Worm (Caenorhabditis elegans) whole organism, dauer: ENCODE results near the gene mff-1.

Experiments
- unc-62 ChIP-seq: sonication (generic microtip); optimal IDR thresholded peaks from 2 replicates; lab custom pipeline; 2017; ENCODE audit warnings: missing biosample characterization, missing genetic modification reagents, missing genetic modification characterization

Gene mff-1

ce11 chrX:12987119-12987518 is at the start of gene mff-1:
TSS of gene mff-1 (minus strand) at chrX:12987219.
- no peak for TF ChIP-seq unc-62

DNA sequence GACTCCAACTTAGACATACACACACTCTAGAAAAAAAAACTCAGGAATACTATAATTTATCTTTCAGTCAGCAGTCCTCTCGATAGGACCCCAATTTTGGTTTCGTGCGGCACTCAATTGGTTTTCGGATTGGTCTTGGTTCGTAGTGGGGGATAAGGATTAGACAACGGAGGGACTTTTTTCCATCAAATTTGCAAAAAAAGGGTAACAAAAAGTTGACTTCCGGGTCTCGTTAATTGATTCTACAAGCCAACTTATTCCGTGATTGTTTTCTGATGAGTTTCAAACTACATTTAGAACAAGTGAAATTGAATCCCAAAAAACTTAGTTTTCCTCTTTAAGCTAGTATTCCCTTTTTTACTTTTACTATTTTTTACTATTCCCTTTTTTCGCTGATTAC is 47.3 kb upstream of the mff-1 start:
- no peak for TF ChIP-seq unc-62

DNA sequence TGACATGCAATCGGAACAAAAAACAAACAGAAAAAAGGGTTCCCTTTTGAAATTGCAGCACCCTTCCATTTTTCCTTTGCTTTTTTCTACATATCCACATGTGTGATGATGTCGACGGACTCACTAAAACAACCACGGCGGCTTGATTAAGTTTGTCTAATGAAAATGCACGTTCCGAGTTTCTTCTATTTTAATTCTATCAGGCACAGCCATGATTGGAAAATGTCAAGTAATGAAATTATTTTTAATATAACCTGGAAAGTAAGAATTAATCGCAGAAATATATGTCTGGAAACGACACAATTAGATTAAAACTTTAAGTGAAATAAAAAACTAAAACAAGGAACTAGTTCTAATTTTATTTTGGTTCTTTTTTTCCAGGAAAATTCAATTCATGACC is 46.8 kb upstream of the mff-1 start:
- TF ChIP-seq unc-62 = no peak

DNA sequence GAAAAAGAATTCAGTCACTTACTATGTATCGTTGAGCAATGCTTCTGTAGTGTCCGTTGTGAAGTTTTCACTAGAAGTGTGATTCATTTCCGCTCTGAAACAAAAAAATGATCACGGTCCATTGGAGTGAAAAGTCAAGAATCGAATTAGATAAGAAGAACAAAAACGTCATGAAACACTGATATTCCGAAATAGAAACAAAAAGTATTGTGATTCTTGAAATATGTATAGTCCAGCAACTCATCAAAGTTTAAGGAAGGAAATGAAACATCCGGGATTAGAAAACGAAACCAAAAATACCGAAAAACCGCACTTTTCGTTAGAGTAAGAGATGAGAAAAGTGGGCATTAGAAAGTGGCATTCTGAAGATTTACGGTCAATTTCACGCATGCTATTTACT is 45.6 kb upstream of the mff-1 start, which contains the start of gene npr-10:
Gene npr-10 (minus strand): TSS at position 101 of the 400 bp plus-strand sequence.
- TF ChIP-seq unc-62 = no peak

DNA sequence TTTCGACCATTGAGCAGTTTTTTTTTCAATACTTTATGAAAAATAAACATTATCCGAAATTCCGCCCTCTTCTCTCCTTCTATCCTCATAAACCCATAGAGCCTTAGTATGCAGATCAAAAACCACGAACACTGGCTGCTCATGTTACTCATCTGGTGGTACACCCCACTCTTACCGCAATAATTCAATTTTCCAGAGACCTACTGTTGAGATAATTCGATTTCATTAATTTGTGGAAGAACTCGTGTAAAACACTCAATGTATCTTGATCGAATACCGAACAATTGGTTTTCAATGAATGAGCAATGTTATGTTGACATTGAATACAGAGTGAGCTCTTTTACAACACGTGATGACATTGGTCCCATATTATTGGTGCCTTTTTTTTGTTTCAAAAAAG is 34.4 kb upstream of the mff-1 start:
- no peak for TF ChIP-seq unc-62

DNA sequence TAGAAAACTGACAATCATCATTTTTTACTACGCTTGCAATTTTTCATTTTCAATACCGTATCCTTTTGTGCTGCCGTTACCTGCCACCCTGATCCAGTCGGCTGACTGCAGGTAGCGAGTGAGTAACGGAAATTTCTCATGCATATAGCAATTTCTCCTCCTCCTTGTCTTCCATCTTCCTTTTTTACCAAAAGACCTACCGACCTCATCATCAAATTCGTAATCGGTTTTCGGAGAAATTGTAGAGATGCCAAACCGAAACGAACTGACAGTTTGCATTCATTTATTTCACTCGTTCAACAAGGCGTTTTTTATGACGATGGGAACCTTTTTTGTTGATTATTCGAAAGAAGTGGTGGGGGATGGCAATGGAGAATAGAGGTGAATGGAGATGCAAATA is 29.3 kb upstream of the mff-1 start:
- TF ChIP-seq unc-62 = no peak

DNA sequence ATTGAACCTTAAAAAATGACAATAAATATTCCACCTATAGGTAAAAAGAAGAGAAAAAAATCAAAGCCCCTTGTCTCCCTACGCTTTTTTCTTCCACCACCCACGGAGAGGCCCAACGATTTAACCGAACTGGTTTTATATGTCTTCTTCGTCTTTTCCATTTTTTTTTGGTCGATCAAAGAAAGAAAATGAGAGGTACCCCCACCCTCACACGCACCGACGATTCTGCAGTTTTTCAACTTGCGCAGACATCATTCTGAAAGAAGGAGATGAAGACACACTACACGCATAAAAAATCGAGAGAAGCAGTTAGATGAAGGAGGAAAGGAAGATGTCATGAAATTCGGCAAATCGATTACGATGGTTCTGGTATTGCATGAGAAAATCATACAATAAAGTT is 27.3 kb upstream of the mff-1 start:
- TF ChIP-seq unc-62 = no peak

DNA sequence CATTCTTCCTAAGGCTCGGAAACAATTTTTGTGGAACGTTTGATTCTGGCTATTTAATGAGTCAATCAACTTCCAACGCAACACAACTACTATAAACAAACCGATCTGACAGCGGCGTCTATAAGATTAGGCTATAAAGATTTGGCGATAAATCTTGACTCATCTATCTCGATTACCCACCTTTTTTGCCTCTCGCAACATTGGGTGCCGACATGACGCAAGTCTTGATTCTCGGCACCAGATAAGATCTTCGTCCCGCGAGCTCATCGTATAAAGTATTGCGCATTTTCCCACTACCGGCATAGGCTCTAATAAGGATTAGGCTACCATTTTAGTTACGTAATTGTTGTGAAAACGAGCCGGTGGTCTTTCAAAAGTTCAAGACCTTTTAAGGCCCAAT is 24.9 kb upstream of the mff-1 start:
- no peak for TF ChIP-seq unc-62

ce11 chrX:13009645-13010044 is 22.6 kb upstream of the mff-1 start:
- no peak for TF ChIP-seq unc-62

DNA sequence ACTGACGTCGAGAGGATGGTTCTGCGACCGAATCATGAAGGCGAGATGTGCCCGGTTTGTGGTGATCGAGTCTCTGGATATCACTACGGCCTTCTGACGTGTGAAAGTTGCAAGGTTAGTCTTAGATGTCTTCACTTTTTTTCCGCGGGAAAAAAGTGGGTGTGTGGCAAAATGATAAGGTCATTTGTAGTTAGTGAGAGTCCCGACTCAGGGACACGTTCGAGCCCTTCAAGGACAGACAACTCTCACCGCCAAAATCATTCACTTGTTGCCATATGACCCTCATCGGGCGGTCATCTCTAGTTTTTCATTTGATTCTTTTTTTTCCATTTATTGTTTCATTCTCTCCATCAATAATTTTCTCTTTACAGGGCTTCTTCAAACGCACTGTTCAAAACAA is 21.9 kb upstream of the mff-1 start:
- TF ChIP-seq unc-62 = no peak

DNA sequence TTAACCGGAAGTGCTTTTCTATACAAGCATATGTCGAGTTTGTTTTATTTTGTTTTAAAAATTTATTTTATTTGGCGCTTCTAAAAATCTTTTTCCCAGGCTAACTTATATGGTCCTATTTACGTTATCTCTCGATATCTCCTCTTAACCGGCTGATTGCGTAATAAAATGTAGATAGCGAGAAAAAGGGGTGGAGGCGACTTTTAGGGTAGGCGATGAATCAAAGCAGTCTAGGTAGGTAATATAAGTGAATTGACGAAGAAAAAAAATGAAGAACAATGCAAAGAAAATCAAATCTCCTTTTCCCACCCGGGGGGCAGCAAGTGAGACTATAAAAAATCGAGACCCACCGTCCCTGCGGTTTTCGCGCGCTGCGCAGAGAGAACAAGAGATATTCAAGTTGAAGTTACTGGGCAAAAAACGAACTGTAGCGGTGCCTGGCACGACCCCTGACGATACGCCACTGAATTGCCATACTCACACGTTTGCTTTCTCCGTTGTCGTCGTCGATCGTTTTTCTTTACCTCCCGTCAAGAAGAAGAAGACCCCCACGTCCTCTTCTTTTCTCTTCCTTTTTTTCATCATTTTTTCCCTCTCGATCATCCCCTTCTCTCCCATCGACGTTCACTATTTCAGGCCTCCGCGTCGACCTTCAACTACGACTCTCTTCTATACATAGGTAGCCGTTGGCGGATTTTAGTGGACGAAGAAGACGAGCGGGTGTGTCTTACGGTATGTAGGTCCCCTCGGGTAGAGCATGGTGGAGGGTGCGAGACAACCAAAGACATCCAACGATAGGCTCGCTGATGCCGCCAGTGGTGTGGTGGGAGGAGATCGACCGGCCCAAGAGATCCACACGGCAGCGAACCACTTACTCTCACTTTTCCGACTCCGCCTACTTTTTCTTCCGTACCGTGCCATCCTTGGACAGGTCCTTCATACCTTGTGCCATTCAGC is 21.1 kb upstream of the mff-1 start, which contains the start of gene nhr-25:
Gene nhr-25 (plus strand): TSS at position 637 of the 957 bp plus-strand sequence.
- no peak for TF ChIP-seq unc-62

DNA sequence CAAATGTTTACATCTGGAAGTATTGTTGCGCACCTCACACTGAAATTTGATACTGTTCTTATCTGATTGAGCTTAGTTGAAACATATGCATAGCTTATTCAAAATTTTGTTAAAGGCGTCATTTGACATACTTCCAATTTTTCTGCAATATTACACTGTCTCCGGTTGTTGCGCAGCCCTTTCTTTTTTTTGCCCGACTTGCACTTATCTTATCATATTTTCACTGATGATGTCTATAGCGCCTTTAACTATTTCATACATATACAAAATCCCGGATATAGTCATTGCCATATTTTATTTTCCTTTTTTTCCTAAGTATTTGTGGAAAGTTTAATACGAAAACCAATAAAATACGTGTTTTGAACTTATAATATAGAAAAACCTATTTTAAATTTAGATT is 19.7 kb upstream of the mff-1 start:
- TF ChIP-seq unc-62 = no peak

DNA sequence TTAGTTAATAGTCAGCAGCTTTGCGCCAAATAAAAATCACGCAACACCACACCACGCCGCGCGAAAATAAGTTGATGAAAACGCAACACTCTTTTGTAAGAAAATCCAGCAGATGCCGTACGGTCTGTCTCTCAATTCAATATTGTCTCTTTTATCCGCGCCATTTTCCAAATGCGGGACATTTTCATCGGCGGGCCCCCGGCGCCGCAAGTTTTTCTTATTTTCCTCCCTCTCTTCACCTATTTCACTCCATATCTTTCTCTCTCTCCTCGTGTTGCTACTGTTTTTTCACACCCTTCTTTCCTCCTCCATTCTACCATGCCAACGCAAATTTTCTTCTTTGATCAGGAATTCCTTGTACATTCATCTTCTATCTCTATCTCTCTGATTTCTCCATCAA is 19.3 kb upstream of the mff-1 start:
- no peak for TF ChIP-seq unc-62

DNA sequence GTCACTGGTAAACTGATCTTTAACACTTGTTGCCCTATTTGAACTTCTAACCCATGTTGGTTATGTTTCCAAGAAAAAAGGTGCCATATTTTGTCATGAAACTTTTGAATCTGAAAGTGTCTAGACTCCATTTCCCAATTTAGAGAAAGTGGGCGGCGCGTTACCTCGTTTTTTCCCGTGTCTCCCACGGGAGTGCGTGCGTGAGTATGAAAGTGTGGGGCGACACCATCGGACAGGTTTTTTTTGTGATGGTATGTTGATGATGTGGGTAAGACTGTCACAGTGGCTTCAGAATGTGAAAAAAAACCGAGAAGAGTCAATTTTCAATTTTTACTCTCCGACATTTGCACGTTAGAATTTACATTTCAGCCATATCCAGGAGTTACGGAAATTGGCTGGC is 18.7 kb upstream of the mff-1 start:
- TF ChIP-seq unc-62 = no peak

- no peak for TF ChIP-seq unc-62
Observed at ce11 chrX:13004491-13005093, 17.6 kb upstream of the mff-1 start.

DNA sequence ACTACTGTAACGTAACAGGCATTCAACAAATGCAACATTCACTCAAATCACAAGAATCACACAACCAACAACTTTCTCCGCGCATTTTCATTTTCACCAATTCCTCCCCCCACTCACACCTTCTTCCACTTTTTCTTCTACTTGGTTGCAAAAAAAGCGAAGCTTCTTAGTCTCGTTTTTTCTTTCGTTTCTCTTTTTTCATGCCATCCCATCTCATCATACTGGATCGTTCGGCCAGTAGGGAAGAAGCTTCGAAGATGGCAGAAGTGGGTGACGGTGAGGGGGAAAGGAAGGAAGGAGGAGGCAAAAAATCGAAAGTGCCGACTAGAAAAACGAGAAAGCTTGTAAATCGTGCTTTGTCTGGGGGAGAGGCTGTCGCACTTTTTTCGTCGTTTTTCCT is 16.1 kb upstream of the mff-1 start:
- no peak for TF ChIP-seq unc-62

ce11 chrX:13002322-13002721 is 15.3 kb upstream of the mff-1 start:
- no peak for TF ChIP-seq unc-62

ce11 chrX:13000837-13001236 is 13.8 kb upstream of the mff-1 start:
- TF ChIP-seq unc-62 = no peak
